Fruit fly (Drosophila melanogaster) whole organism, embryonic: ENCODE results near the gene SppL.

Source experiments
- CG12299 ChIP-seq: fragments of 200-800 bp; sonication (Bioruptor generic); optimal IDR thresholded peaks from 2 replicates; lab custom pipeline; 2018; ENCODE audit warnings: missing biosample characterization, mild to moderate bottlenecking, missing genetic modification characterization
- CG13624 ChIP-seq: fragments of 200-800 bp; sonication (Bioruptor generic); optimal IDR thresholded peaks from 2 replicates; lab custom pipeline; 2016; ENCODE audit warnings: missing biosample characterization, missing genetic modification characterization
- CG13775 ChIP-seq: fragments of 200-800 bp; sonication (Bioruptor generic); optimal IDR thresholded peaks from 3 replicates; lab custom pipeline; 2017; ENCODE audit warnings: missing biosample characterization, mild to moderate bottlenecking, missing genetic modification characterization
- CG14667 ChIP-seq: fragments of 200-800 bp; sonication (Bioruptor generic); IDR thresholded peaks from 2 replicates; pipeline ENCODE4 v1.3.6; 2022; ENCODE audit warnings: missing biosample characterization, missing genetic modification characterization
- CG16813 ChIP-seq: fragments of 200-800 bp; sonication (Bioruptor generic); IDR thresholded peaks from 3 replicates; pipeline ENCODE4 v1.3.6; 2022; ENCODE audit warnings: missing biosample characterization, missing genetic modification characterization; ENCODE audit not compliant: partially characterized antibody
- CG17186 ChIP-seq: fragments of 200-800 bp; sonication (Bioruptor generic); optimal IDR thresholded peaks from 3 replicates; lab custom pipeline; 2017; ENCODE audit warnings: missing biosample characterization, missing genetic modification reagents, missing genetic modification characterization
- CG17802 ChIP-seq: fragments of 200-800 bp; sonication (Bioruptor generic); optimal IDR thresholded peaks from 2 replicates; lab custom pipeline; 2018; ENCODE audit warnings: missing biosample characterization, mild to moderate bottlenecking, missing genetic modification characterization, moderate library complexity
- CG2202 ChIP-seq: fragments of 200-800 bp; sonication (Bioruptor generic); optimal IDR thresholded peaks from 2 replicates; lab custom pipeline; 2018; ENCODE audit warnings: missing biosample characterization, mild to moderate bottlenecking, missing genetic modification characterization
- CG2712 ChIP-seq: fragments of 200-800 bp; optimal IDR thresholded peaks from 3 replicates; lab custom pipeline; 2019; ENCODE audit warnings: missing biosample characterization, mild to moderate bottlenecking, missing genetic modification characterization, moderate library complexity
- CG30020 ChIP-seq: fragments of 200-800 bp; optimal IDR thresholded peaks from 2 replicates; lab custom pipeline; 2019; ENCODE audit warnings: missing biosample characterization, mild to moderate bottlenecking, missing genetic modification characterization, moderate library complexity
- CG32767 ChIP-seq: fragments of 200-800 bp; sonication (Bioruptor generic); IDR thresholded peaks from 2 replicates; pipeline ENCODE4 v1.3.6; 2022; ENCODE audit warnings: missing biosample characterization, missing genetic modification characterization
- CG3838 ChIP-seq: fragments of 200-800 bp; sonication (Bioruptor generic); optimal IDR thresholded peaks from 3 replicates; lab custom pipeline; 2016; ENCODE audit warnings: missing biosample characterization, missing genetic modification characterization
- CG42726 ChIP-seq: fragments of 200-800 bp; sonication (Bioruptor generic); IDR thresholded peaks from 2 replicates; pipeline ENCODE4 v1.3.6; 2022; ENCODE audit warnings: missing biosample characterization, missing genetic modification characterization; ENCODE audit not compliant: partially characterized antibody
- CG4328 ChIP-seq: fragments of 200-800 bp; sonication (Bioruptor generic); optimal IDR thresholded peaks from 3 replicates; lab custom pipeline; 2017; ENCODE audit warnings: missing biosample characterization, missing genetic modification reagents, missing genetic modification characterization
- CG7963 ChIP-seq: fragments of 200-800 bp; sonication (Bioruptor generic); IDR thresholded peaks from 3 replicates; pipeline ENCODE4 v1.3.6; 2022; ENCODE audit warnings: missing biosample characterization, missing genetic modification characterization; ENCODE audit not compliant: partially characterized antibody
- CG8924 ChIP-seq: fragments of 200-800 bp; optimal IDR thresholded peaks from 3 replicates; lab custom pipeline; 2019; ENCODE audit warnings: missing biosample characterization, mild to moderate bottlenecking, missing genetic modification characterization, moderate library complexity
- Dip3 ChIP-seq: fragments of 200-800 bp; sonication (Bioruptor generic); optimal IDR thresholded peaks from 3 replicates; lab custom pipeline; 2016; ENCODE audit warnings: missing biosample characterization, missing genetic modification characterization
- Dref ChIP-seq: fragments of 200-800 bp; sonication (Bioruptor generic); IDR thresholded peaks from 2 replicates; pipeline ENCODE4 v1.3.6; 2022; ENCODE audit warnings: missing biosample characterization, missing genetic modification characterization
- E2f2 ChIP-seq: fragments of 200-800 bp; sonication (Bioruptor generic); IDR thresholded peaks from 2 replicates; pipeline ENCODE4 v1.3.6; 2022; ENCODE audit warnings: missing biosample characterization, missing genetic modification characterization
- Fer1 ChIP-seq: fragments of 200-800 bp; sonication (Bioruptor generic); optimal IDR thresholded peaks from 2 replicates; lab custom pipeline; 2017; ENCODE audit warnings: missing biosample characterization, mild to moderate bottlenecking, missing genetic modification characterization
- Hey ChIP-seq: fragments of 200-800 bp; sonication (Bioruptor generic); optimal IDR thresholded peaks from 3 replicates; lab custom pipeline; 2018; ENCODE audit warnings: missing biosample characterization, mild to moderate bottlenecking, missing genetic modification characterization
- MESR4 ChIP-seq: fragments of 200-800 bp; sonication (Bioruptor generic); optimal IDR thresholded peaks from 2 replicates; lab custom pipeline; 2018; ENCODE audit warnings: missing biosample characterization, mild to moderate bottlenecking, missing genetic modification characterization, moderate library complexity
- Oli ChIP-seq: fragments of 200-800 bp; sonication (Bioruptor generic); optimal IDR thresholded peaks from 2 replicates; lab custom pipeline; 2018; ENCODE audit warnings: missing biosample characterization, mild to moderate bottlenecking, missing genetic modification characterization, moderate library complexity
- Opbp ChIP-seq: fragments of 200-800 bp; sonication (Bioruptor generic); IDR thresholded peaks from 3 replicates; pipeline ENCODE4 v1.3.6; 2022; ENCODE audit warnings: missing biosample characterization, missing genetic modification characterization; ENCODE audit not compliant: partially characterized antibody
- TFAM ChIP-seq: fragments of 200-800 bp; sonication (Bioruptor generic); optimal IDR thresholded peaks from 2 replicates; lab custom pipeline; 2017; ENCODE audit warnings: missing biosample characterization, missing genetic modification characterization, inconsistent platforms
- ab ChIP-seq: fragments of 200-800 bp; sonication (Bioruptor generic); optimal IDR thresholded peaks from 2 replicates; lab custom pipeline; 2016; ENCODE audit warnings: missing biosample characterization, missing genetic modification characterization
- al ChIP-seq: fragments of 200-800 bp; sonication (Bioruptor generic); IDR thresholded peaks from 2 replicates; pipeline ENCODE4 v1.3.6; 2022; ENCODE audit warnings: missing biosample characterization, missing genetic modification characterization
- bbx ChIP-seq: fragments of 200-800 bp; sonication (Bioruptor generic); IDR thresholded peaks from 2 replicates; pipeline ENCODE4 v1.3.6; 2022; ENCODE audit warnings: missing biosample characterization, missing genetic modification characterization; ENCODE audit not compliant: partially characterized antibody
- bcd ChIP-seq: fragments of 200-800 bp; sonication (Bioruptor generic); optimal IDR thresholded peaks from 2 replicates; lab custom pipeline; 2017; ENCODE audit warnings: missing biosample characterization, mild to moderate bottlenecking, missing genetic modification characterization
- cad ChIP-seq: fragments of >200 bp; optimal IDR thresholded peaks from 2 replicates; lab custom pipeline; 2017; ENCODE audit warnings: missing biosample characterization, missing genetic modification characterization
- cg ChIP-seq: fragments of 200-800 bp; sonication (Bioruptor generic); optimal IDR thresholded peaks from 3 replicates; lab custom pipeline; 2019; ENCODE audit warnings: missing biosample characterization, mild to moderate bottlenecking, missing genetic modification characterization, moderate library complexity
- chinmo ChIP-seq: fragments of 200-800 bp; sonication (Bioruptor generic); IDR thresholded peaks from 4 replicates; pipeline ENCODE4 v1.3.6; 2022; ENCODE audit warnings: missing biosample characterization, missing genetic modification characterization; ENCODE audit not compliant: partially characterized antibody
- chm ChIP-seq: fragments of 200-800 bp; sonication (Bioruptor generic); IDR thresholded peaks from 2 replicates; pipeline ENCODE4 v1.3.6; 2022; ENCODE audit warnings: missing biosample characterization, missing genetic modification characterization
- dysf ChIP-seq: fragments of 200-800 bp; sonication (Bioruptor generic); IDR thresholded peaks from 3 replicates; pipeline ENCODE4 v1.3.6; 2022; ENCODE audit warnings: missing biosample characterization, missing genetic modification characterization
- gem ChIP-seq: fragments of 200-800 bp; sonication (Bioruptor generic); optimal IDR thresholded peaks from 2 replicates; lab custom pipeline; 2019; ENCODE audit warnings: missing biosample characterization, mild to moderate bottlenecking, missing genetic modification characterization, moderate library complexity
- gfzf ChIP-seq: fragments of 200-800 bp; sonication (Bioruptor generic); optimal IDR thresholded peaks from 2 replicates; lab custom pipeline; 2016; ENCODE audit warnings: missing biosample characterization, mild to moderate bottlenecking, missing genetic modification characterization, moderate library complexity
- hkb ChIP-seq, 2 experiments: fragments of 200-800 bp in 1 of 2; fragments of >200 bp in 1 of 2; sonication (Bioruptor generic) in 1 of 2; IDR thresholded peaks in 1 of 2; optimal IDR thresholded peaks in 1 of 2; 2 replicates each; pipeline versions ENCODE4 v1.3.6 to Lab custom; 2017 to 2022; ENCODE audit warnings: missing biosample characterization in 1 of 2, missing genetic modification characterization in 1 of 2
- hth ChIP-seq: fragments of >200 bp; optimal IDR thresholded peaks from 2 replicates; lab custom pipeline; 2017; ENCODE audit warnings: inconsistent platforms
- jigr1 ChIP-seq: fragments of 200-800 bp; sonication (Bioruptor generic); IDR thresholded peaks from 3 replicates; pipeline ENCODE4 v1.3.6; 2022; ENCODE audit warnings: missing biosample characterization, missing genetic modification characterization
- lov ChIP-seq, 2 experiments: fragments of 200-800 bp in 1 of 2; fragments of >200 bp in 1 of 2; sonication (Bioruptor generic) in 1 of 2; IDR thresholded peaks in 1 of 2; optimal IDR thresholded peaks in 1 of 2; 2 replicates in 1 of 2; 3 replicates in 1 of 2; pipeline versions ENCODE4 v1.3.6 to Lab custom; 2017 to 2022; ENCODE audit warnings: missing biosample characterization in 1 of 2, missing genetic modification characterization in 1 of 2
- maf-S ChIP-seq: fragments of 200-800 bp; sonication (Bioruptor generic); optimal IDR thresholded peaks from 2 replicates; lab custom pipeline; 2016; ENCODE audit warnings: missing biosample characterization, missing genetic modification characterization
- nmo ChIP-seq: fragments of 200-800 bp; sonication (Bioruptor generic); optimal IDR thresholded peaks from 2 replicates; lab custom pipeline; 2018; ENCODE audit warnings: missing biosample characterization, mild to moderate bottlenecking, missing genetic modification characterization, moderate library complexity
- pan ChIP-seq, 4 experiments: fragments of >200 bp in 3 of 4; fragments of 200-800 bp in 1 of 4; sonication (Bioruptor generic) in 1 of 4; optimal IDR thresholded peaks in 3 of 4; IDR thresholded peaks in 1 of 4; 2 replicates each; pipeline versions ENCODE4 v1.3.6 to Lab custom; 2017 to 2022; ENCODE audit warnings: missing biosample characterization in 2 of 4, missing genetic modification characterization in 2 of 4, mixed read lengths in 1 of 4
- psq ChIP-seq: fragments of 200-800 bp; sonication (Bioruptor generic); optimal IDR thresholded peaks from 2 replicates; lab custom pipeline; 2017; ENCODE audit warnings: missing biosample characterization, missing genetic modification characterization
- pzg ChIP-seq: fragments of 200-800 bp; sonication (Bioruptor generic); optimal IDR thresholded peaks from 3 replicates; lab custom pipeline; 2018; ENCODE audit warnings: missing biosample characterization, mild to moderate bottlenecking, missing genetic modification characterization, moderate library complexity
- ro ChIP-seq: fragments of 200-800 bp; sonication (Bioruptor generic); IDR thresholded peaks from 2 replicates; pipeline ENCODE4 v1.3.6; 2022; ENCODE audit warnings: missing biosample characterization, missing genetic modification characterization
- stwl ChIP-seq: fragments of 200-800 bp; sonication (Bioruptor generic); optimal IDR thresholded peaks from 3 replicates; lab custom pipeline; 2018; ENCODE audit warnings: missing biosample characterization, mild to moderate bottlenecking, missing genetic modification characterization, moderate library complexity
- tx ChIP-seq: fragments of 200-800 bp; sonication (Bioruptor generic); optimal IDR thresholded peaks from 2 replicates; lab custom pipeline; 2016; ENCODE audit warnings: missing biosample characterization, missing genetic modification characterization
- zf30C ChIP-seq: fragments of 200-800 bp; sonication (Bioruptor generic); optimal IDR thresholded peaks from 3 replicates; lab custom pipeline; 2018; ENCODE audit warnings: missing biosample characterization, mild to moderate bottlenecking, missing genetic modification characterization

SppL gene

DNA sequence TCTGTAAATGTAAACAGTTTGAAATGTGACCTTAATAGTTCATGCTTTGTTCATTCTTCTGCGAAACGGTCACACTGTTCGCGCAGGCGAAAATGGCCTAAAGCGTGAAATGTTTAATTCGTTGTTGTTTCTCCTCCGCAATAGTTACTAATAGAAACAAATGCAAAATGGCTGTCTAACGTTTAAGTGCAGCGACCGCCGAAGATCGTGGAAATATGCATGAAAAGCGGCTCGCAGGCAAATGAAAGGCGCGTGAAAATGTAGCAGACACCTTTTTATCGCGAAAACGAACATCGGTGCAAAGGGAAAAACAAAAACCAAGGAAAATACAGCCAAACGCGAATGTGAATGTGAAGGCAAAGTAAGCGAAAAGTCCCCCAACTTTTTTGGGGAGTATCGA lies at the start of gene SppL:
Gene SppL, plus strand, starts transcription at position 70 of the 400 bp plus-strand sequence.
- TF ChIP-seq maf-S (GFP tag; lab: Kevin White, UChicago) (no peak), CG2202 (tag; lab: Kevin White, UChicago) (peak; percentile 11), CG13775 (no peak), CG4328 (GFP tag; lab: Kevin White, UChicago) (no peak), hkb (optimal IDR thresholded peaks at IDR 0.05; lab: Kevin White, UChicago) (no peak), hkb (GFP tag; IDR thresholded peaks at IDR 0.05; lab: Robert Waterston, UW) (0 out of 2 replicates have a peak, but pooled peaks have one; percentile 9), pan (optimal IDR thresholded peaks at IDR 0.05; lab: Kevin White, UChicago) (no peak), pan (GFP tag; optimal IDR thresholded peaks at IDR 0.05 in 1 of 2, IDR thresholded peaks at IDR 0.05 in 1 of 2) (no peak), gfzf (no peak), tx (GFP tag; lab: Kevin White, UChicago) (no peak), CG42726 (0 out of 2 replicates have a peak, but pooled peaks have one; percentile 13), cg (peak; percentile 41), Oli (no peak), Fer1 (GFP tag; lab: Kevin White, UChicago) (peak; percentile 34), Dip3 (no peak), bcd (GFP tag; lab: Kevin White, UChicago) (no peak), jigr1 (GFP tag; lab: Robert Waterston, UW) (no peak), dysf (GFP tag; lab: Robert Waterston, UW) (no peak), gem (no peak), pzg (GFP tag; lab: Kevin White, UChicago) (peak; percentile 35), Opbp (GFP tag; lab: Robert Waterston, UW) (peak; percentile 26; the same call in 1 of the 3 replicates), lov (optimal IDR thresholded peaks at IDR 0.05; lab: Kevin White, UChicago) (no peak), lov (GFP tag; IDR thresholded peaks at IDR 0.05; lab: Robert Waterston, UW) (no peak), bbx (GFP tag; lab: Robert Waterston, UW) (peak; percentile 43; the same call in 1 of the 2 replicates), CG12299 (tag; lab: Kevin White, UChicago) (peak; percentile 60), CG17186 (GFP tag; lab: Kevin White, UChicago) (peak; percentile 9), TFAM (GFP tag; lab: Kevin White, UChicago) (no peak), al (GFP tag; lab: Robert Waterston, UW) (no peak), CG7963 (no peak), psq (GFP tag; lab: Kevin White, UChicago) (peak; percentile 52), Dref (GFP tag; lab: Robert Waterston, UW) (peak; percentile 23; the same call in 1 of the 2 replicates), hth (lab: Kevin White, UChicago) (no peak), CG30020 (tag; lab: Kevin White, UChicago) (peak; percentile 22), CG2712 (no peak), MESR4 (GFP tag; lab: Kevin White, UChicago) (peak; percentile 79), stwl (tag; lab: Kevin White, UChicago) (peak; percentile 67), ro (GFP tag; lab: Robert Waterston, UW) (no peak), CG14667 (GFP tag; lab: Robert Waterston, UW) (no peak), chinmo (GFP tag; lab: Robert Waterston, UW) (peak; percentile 63; the same call in 1 of the 4 replicates), zf30C (GFP tag; lab: Kevin White, UChicago) (no peak), chm (GFP tag; lab: Robert Waterston, UW) (no peak), CG17802 (tag; lab: Kevin White, UChicago) (no peak), CG13624 (GFP tag; lab: Kevin White, UChicago) (no peak), CG16813 (no peak), Hey (no peak), CG8924 (tag; lab: Kevin White, UChicago) (peak; percentile 83), ab (GFP tag; lab: Kevin White, UChicago) (no peak), CG32767 (0 out of 2 replicates have a peak, but pooled peaks have one; percentile 29), CG3838 (GFP tag; lab: Kevin White, UChicago) (no peak), E2f2 (peak; percentile 27; the same call in 1 of the 2 replicates), cad (GFP tag; lab: Kevin White, UChicago) (no peak), nmo (GFP tag; lab: Kevin White, UChicago) (no peak)
